Worm (Caenorhabditis elegans) whole organism, L2 larva: ENCODE data around the gene B0457.4.

ENCODE experiments used
- elt-1 ChIP-seq: fragments of 150-350 bp; optimal IDR thresholded peaks from 2 replicates; lab custom pipeline; 2014; ENCODE audit warnings: missing biosample characterization, missing genetic modification characterization
- nhr-11 ChIP-seq: fragments of 150-350 bp; optimal IDR thresholded peaks from 2 replicates; lab custom pipeline; 2014; ENCODE audit warnings: missing biosample characterization, missing genetic modification characterization
- nhr-12 ChIP-seq: fragments of 150-350 bp; optimal IDR thresholded peaks from 2 replicates; lab custom pipeline; 2014; ENCODE audit warnings: missing biosample characterization, missing genetic modification characterization
- nhr-237 ChIP-seq: fragments of 150-350 bp; optimal IDR thresholded peaks from 2 replicates; lab custom pipeline; 2014; ENCODE audit warnings: missing biosample characterization, missing genetic modification characterization
- nhr-77 ChIP-seq: fragments of 150-350 bp; optimal IDR thresholded peaks from 2 replicates; lab custom pipeline; 2014; ENCODE audit warnings: missing biosample characterization, missing genetic modification characterization
- unc-55 ChIP-seq: fragments of 150-350 bp; sonication (generic microtip); optimal IDR thresholded peaks from 3 replicates; lab custom pipeline; 2014; ENCODE audit warnings: missing biosample characterization, missing genetic modification reagents, missing genetic modification characterization

ce11 chrII:8920315-8920714 is 8.5 kb upstream of the B0457.4 start:
- TF ChIP-seq nhr-77 (tag; lab: Kevin White, UChicago) (no peak), nhr-237 (no peak), nhr-12 (tag; lab: Kevin White, UChicago) (no peak), nhr-11 (tag; lab: Kevin White, UChicago) (no peak), elt-1 (tag; lab: Kevin White, UChicago) (no peak), unc-55 (GFP tag; lab: Kevin White, UChicago) (no peak)
